Fruit fly (Drosophila melanogaster) whole organism, embryonic: ENCODE data around the gene CG18649.

Source experiments
- Adf1 ChIP-seq: fragments of 200-800 bp; sonication (Bioruptor generic); IDR thresholded peaks from 2 replicates; pipeline ENCODE4 v1.3.6; 2022; ENCODE audit warnings: missing biosample characterization, missing genetic modification characterization
- Antp ChIP-seq: fragments of 200-800 bp; sonication (Bioruptor generic); optimal IDR thresholded peaks from 3 replicates; lab custom pipeline; 2016; ENCODE audit warnings: missing biosample characterization, missing genetic modification characterization
- CG10274 ChIP-seq: fragments of 200-800 bp; sonication (Bioruptor generic); optimal IDR thresholded peaks from 3 replicates; lab custom pipeline; 2017; ENCODE audit warnings: missing biosample characterization, mild to moderate bottlenecking, missing genetic modification characterization
- CG10321 ChIP-seq: fragments of 200-800 bp; sonication (Bioruptor generic); IDR thresholded peaks from 2 replicates; pipeline ENCODE4 v1.3.6; 2022; ENCODE audit warnings: missing biosample characterization, missing genetic modification characterization
- CG10979 ChIP-seq: fragments of 200-800 bp; sonication (Bioruptor generic); optimal IDR thresholded peaks from 2 replicates; lab custom pipeline; 2018; ENCODE audit warnings: missing biosample characterization, mild to moderate bottlenecking, missing genetic modification characterization, moderate library complexity
- CG11085 ChIP-seq: fragments of 200-800 bp; sonication (Bioruptor generic); IDR thresholded peaks from 2 replicates; pipeline ENCODE4 v1.3.6; 2022; ENCODE audit warnings: missing biosample characterization, missing genetic modification characterization
- CG11504 ChIP-seq: fragments of 200-800 bp; sonication (Bioruptor generic); optimal IDR thresholded peaks from 3 replicates; lab custom pipeline; 2019; ENCODE audit warnings: missing biosample characterization, mild to moderate bottlenecking, missing genetic modification characterization, moderate library complexity
- CG18262 ChIP-seq: fragments of 200-800 bp; optimal IDR thresholded peaks from 3 replicates; lab custom pipeline; 2019; ENCODE audit warnings: missing biosample characterization, mild to moderate bottlenecking, missing genetic modification characterization, moderate library complexity
- CG2712 ChIP-seq: fragments of 200-800 bp; optimal IDR thresholded peaks from 3 replicates; lab custom pipeline; 2019; ENCODE audit warnings: missing biosample characterization, mild to moderate bottlenecking, missing genetic modification characterization, moderate library complexity
- CG31224 ChIP-seq: fragments of 200-800 bp; sonication (Bioruptor generic); IDR thresholded peaks from 2 replicates; pipeline ENCODE4 v1.3.6; 2022; ENCODE audit warnings: missing biosample characterization, missing genetic modification characterization
- CG32767 ChIP-seq: fragments of 200-800 bp; sonication (Bioruptor generic); IDR thresholded peaks from 2 replicates; pipeline ENCODE4 v1.3.6; 2022; ENCODE audit warnings: missing biosample characterization, missing genetic modification characterization
- CG33557 ChIP-seq: fragments of 200-800 bp; sonication (Bioruptor generic); optimal IDR thresholded peaks from 2 replicates; lab custom pipeline; 2019; ENCODE audit warnings: missing biosample characterization, mild to moderate bottlenecking, missing genetic modification characterization, moderate library complexity
- CG42726 ChIP-seq: fragments of 200-800 bp; sonication (Bioruptor generic); IDR thresholded peaks from 2 replicates; pipeline ENCODE4 v1.3.6; 2022; ENCODE audit warnings: missing biosample characterization, missing genetic modification characterization; ENCODE audit not compliant: partially characterized antibody
- CG4282 ChIP-seq: fragments of 200-800 bp; sonication (Bioruptor generic); optimal IDR thresholded peaks from 2 replicates; lab custom pipeline; 2016; ENCODE audit warnings: missing biosample characterization, missing genetic modification characterization
- CG6254 ChIP-seq: fragments of 200-800 bp; sonication (Bioruptor generic); optimal IDR thresholded peaks from 3 replicates; lab custom pipeline; 2017; ENCODE audit warnings: mild to moderate bottlenecking, missing biosample characterization, missing genetic modification reagents, missing genetic modification characterization
- CG7372 ChIP-seq: fragments of 200-800 bp; sonication (Bioruptor generic); IDR thresholded peaks from 2 replicates; pipeline ENCODE4 v1.3.6; 2022; ENCODE audit warnings: missing biosample characterization, missing genetic modification characterization
- CG7963 ChIP-seq: fragments of 200-800 bp; sonication (Bioruptor generic); IDR thresholded peaks from 3 replicates; pipeline ENCODE4 v1.3.6; 2022; ENCODE audit warnings: missing biosample characterization, missing genetic modification characterization; ENCODE audit not compliant: partially characterized antibody
- CG9215 ChIP-seq: fragments of 200-800 bp; sonication (Bioruptor generic); IDR thresholded peaks from 2 replicates; pipeline ENCODE4 v1.3.6; 2022; ENCODE audit warnings: missing biosample characterization, missing genetic modification characterization
- D19B ChIP-seq: fragments of 200-800 bp; sonication (Bioruptor generic); optimal IDR thresholded peaks from 2 replicates; lab custom pipeline; 2017; ENCODE audit warnings: missing biosample characterization, mild to moderate bottlenecking, missing genetic modification characterization
- Deaf1 ChIP-seq: fragments of 200-800 bp; optimal IDR thresholded peaks from 3 replicates; lab custom pipeline; 2019; ENCODE audit warnings: missing biosample characterization, mild to moderate bottlenecking, missing genetic modification characterization, moderate library complexity
- Dip3 ChIP-seq: fragments of 200-800 bp; sonication (Bioruptor generic); optimal IDR thresholded peaks from 3 replicates; lab custom pipeline; 2016; ENCODE audit warnings: missing biosample characterization, missing genetic modification characterization
- Fer1 ChIP-seq: fragments of 200-800 bp; sonication (Bioruptor generic); optimal IDR thresholded peaks from 2 replicates; lab custom pipeline; 2017; ENCODE audit warnings: missing biosample characterization, mild to moderate bottlenecking, missing genetic modification characterization
- Gsc ChIP-seq: fragments of 200-800 bp; sonication (Bioruptor generic); IDR thresholded peaks from 2 replicates; pipeline ENCODE4 v1.3.6; 2022; ENCODE audit warnings: missing biosample characterization, missing genetic modification characterization
- H2.0 ChIP-seq: fragments of 200-800 bp; sonication (Bioruptor generic); IDR thresholded peaks from 2 replicates; pipeline ENCODE4 v1.3.6; 2022; ENCODE audit warnings: missing biosample characterization, missing genetic modification characterization
- MESR4 ChIP-seq: fragments of 200-800 bp; sonication (Bioruptor generic); optimal IDR thresholded peaks from 2 replicates; lab custom pipeline; 2018; ENCODE audit warnings: missing biosample characterization, mild to moderate bottlenecking, missing genetic modification characterization, moderate library complexity
- MTF-1 ChIP-seq: fragments of 200-800 bp; sonication (Bioruptor generic); optimal IDR thresholded peaks from 2 replicates; lab custom pipeline; 2018; ENCODE audit warnings: missing biosample characterization, mild to moderate bottlenecking, missing genetic modification characterization, borderline replicate concordance
- Mad ChIP-seq: fragments of 200-800 bp; sonication (Bioruptor generic); optimal IDR thresholded peaks from 2 replicates; lab custom pipeline; 2016; ENCODE audit warnings: missing biosample characterization, missing genetic modification characterization
- Max ChIP-seq: fragments of 200-800 bp; sonication (Bioruptor generic); optimal IDR thresholded peaks from 2 replicates; lab custom pipeline; 2016; ENCODE audit warnings: missing biosample characterization, mild to moderate bottlenecking, missing genetic modification characterization
- Optix ChIP-seq: fragments of 200-800 bp; sonication (Bioruptor generic); IDR thresholded peaks from 3 replicates; pipeline ENCODE4 v1.3.6; 2022; ENCODE audit warnings: missing biosample characterization, missing genetic modification characterization
- Rfx ChIP-seq: fragments of 200-800 bp; sonication (Bioruptor generic); IDR thresholded peaks from 2 replicates; pipeline ENCODE4 v1.3.6; 2022; ENCODE audit warnings: missing biosample characterization, missing genetic modification characterization
- Spps ChIP-seq: fragments of 200-800 bp; sonication (Bioruptor generic); optimal IDR thresholded peaks from 2 replicates; lab custom pipeline; 2018; ENCODE audit warnings: missing biosample characterization, mild to moderate bottlenecking, missing genetic modification characterization
- Stat92E ChIP-seq, 3 experiments: fragments of >200 bp in 2 of 3; fragments of 200-800 bp in 1 of 3; sonication (Bioruptor generic) in 1 of 3; optimal IDR thresholded peaks; 2 replicates each; lab custom pipeline; 2017 to 2019; ENCODE audit warnings: missing biosample characterization in 3 of 3, missing genetic modification characterization in 3 of 3, mild to moderate bottlenecking in 1 of 3, moderate library complexity in 1 of 3
- bigmax ChIP-seq: fragments of 200-800 bp; sonication (Bioruptor generic); optimal IDR thresholded peaks from 2 replicates; lab custom pipeline; 2018; ENCODE audit warnings: missing biosample characterization, mild to moderate bottlenecking, missing genetic modification characterization
- bowl ChIP-seq: fragments of 200-800 bp; sonication (Bioruptor generic); IDR thresholded peaks from 2 replicates; pipeline ENCODE4 v1.3.6; 2022; ENCODE audit warnings: missing biosample characterization, missing genetic modification characterization
- dmrt11E ChIP-seq: fragments of 200-800 bp; sonication (Bioruptor generic); optimal IDR thresholded peaks from 3 replicates; lab custom pipeline; 2018; ENCODE audit warnings: missing biosample characterization, mild to moderate bottlenecking, missing genetic modification characterization, moderate library complexity
- dmrt99B ChIP-seq: fragments of 200-800 bp; sonication (Bioruptor generic); optimal IDR thresholded peaks from 2 replicates; lab custom pipeline; 2018; ENCODE audit warnings: missing biosample characterization, mild to moderate bottlenecking, missing genetic modification characterization, moderate library complexity
- en ChIP-seq: fragments of 200-800 bp; sonication (Bioruptor generic); optimal IDR thresholded peaks from 2 replicates; lab custom pipeline; 2016; ENCODE audit warnings: missing biosample characterization, missing genetic modification characterization
- gem ChIP-seq: fragments of 200-800 bp; sonication (Bioruptor generic); optimal IDR thresholded peaks from 2 replicates; lab custom pipeline; 2019; ENCODE audit warnings: missing biosample characterization, mild to moderate bottlenecking, missing genetic modification characterization, moderate library complexity
- hb ChIP-seq: fragments of 200-800 bp; sonication (Bioruptor generic); IDR thresholded peaks from 3 replicates; pipeline ENCODE4 v1.3.6; 2022; ENCODE audit warnings: missing biosample characterization, missing genetic modification characterization; ENCODE audit not compliant: partially characterized antibody
- ind ChIP-seq: fragments of 200-800 bp; sonication (Bioruptor generic); optimal IDR thresholded peaks from 3 replicates; lab custom pipeline; 2016; ENCODE audit warnings: missing biosample characterization, missing genetic modification characterization
- jing ChIP-seq: fragments of 200-800 bp; sonication (Bioruptor generic); optimal IDR thresholded peaks from 2 replicates; lab custom pipeline; 2018; ENCODE audit warnings: missing biosample characterization, mild to moderate bottlenecking, missing genetic modification characterization
- luna ChIP-seq: fragments of 200-800 bp; sonication (Bioruptor generic); optimal IDR thresholded peaks from 2 replicates; lab custom pipeline; 2016; ENCODE audit warnings: missing biosample characterization, missing genetic modification characterization
- rib ChIP-seq: fragments of 200-800 bp; sonication (Bioruptor generic); IDR thresholded peaks from 2 replicates; pipeline ENCODE4 v1.3.6; 2022; ENCODE audit warnings: missing biosample characterization, missing genetic modification characterization
- ro ChIP-seq: fragments of 200-800 bp; sonication (Bioruptor generic); IDR thresholded peaks from 2 replicates; pipeline ENCODE4 v1.3.6; 2022; ENCODE audit warnings: missing biosample characterization, missing genetic modification characterization
- row ChIP-seq: fragments of 200-800 bp; sonication (Bioruptor generic); IDR thresholded peaks from 3 replicates; pipeline ENCODE4 v1.3.6; 2022; ENCODE audit warnings: missing biosample characterization, missing genetic modification characterization
- sens ChIP-seq: fragments of 200-800 bp; sonication (Bioruptor generic); peaks from one replicate; lab custom pipeline; 2016; ENCODE audit warnings: missing biosample characterization, missing genetic modification characterization
- slou ChIP-seq: fragments of 200-800 bp; sonication (Bioruptor generic); optimal IDR thresholded peaks from 3 replicates; lab custom pipeline; 2016; ENCODE audit warnings: missing biosample characterization, missing genetic modification characterization
- sr ChIP-seq: fragments of 200-800 bp; sonication (Bioruptor generic); IDR thresholded peaks from 3 replicates; pipeline ENCODE4 v1.3.6; 2022; ENCODE audit warnings: missing biosample characterization, missing genetic modification characterization
- sug ChIP-seq: fragments of 200-800 bp; optimal IDR thresholded peaks from 2 replicates; lab custom pipeline; 2019; ENCODE audit warnings: missing biosample characterization, mild to moderate bottlenecking, missing genetic modification characterization, moderate library complexity
- trem ChIP-seq: fragments of 200-800 bp; optimal IDR thresholded peaks from 3 replicates; lab custom pipeline; 2019; ENCODE audit warnings: missing biosample characterization, mild to moderate bottlenecking, missing genetic modification characterization, moderate library complexity
- twi ChIP-seq: fragments of 200-800 bp; optimal IDR thresholded peaks from 2 replicates; lab custom pipeline; 2019; ENCODE audit warnings: missing biosample characterization, mild to moderate bottlenecking, missing genetic modification characterization, moderate library complexity
- tx ChIP-seq: fragments of 200-800 bp; sonication (Bioruptor generic); optimal IDR thresholded peaks from 2 replicates; lab custom pipeline; 2016; ENCODE audit warnings: missing biosample characterization, missing genetic modification characterization

CG18649 gene

dm6 chr3L:15006825-15007224 lies 47.1 kb downstream of the CG18649 start (continued):
- no peak for TF ChIP-seq luna
- no peak for TF ChIP-seq ro (GFP tag; lab: Robert Waterston, UW)
- no peak for TF ChIP-seq CG11085 (GFP tag; lab: Robert Waterston, UW)
- no peak for TF ChIP-seq rib (GFP tag; lab: Robert Waterston, UW)
- TF ChIP-seq Stat92E (GFP tag; optimal IDR thresholded peaks at IDR 0.05; lab: Kevin White, UChicago): no peak
- TF ChIP-seq CG7963 (GFP tag; lab: Robert Waterston, UW): no peak
- no peak for TF ChIP-seq Gsc (GFP tag; lab: Robert Waterston, UW)
- TF ChIP-seq Optix (GFP tag; lab: Robert Waterston, UW): no peak
- peak; percentile 35 for TF ChIP-seq CG11504
- TF ChIP-seq CG7372 (GFP tag; lab: Robert Waterston, UW): no peak
- no peak for TF ChIP-seq CG42726
- TF ChIP-seq jing (GFP tag; lab: Kevin White, UChicago): no peak
- no peak for TF ChIP-seq Dip3 (GFP tag; lab: Kevin White, UChicago)
- peak; percentile 25 for TF ChIP-seq CG10979 (tag; lab: Kevin White, UChicago)
- TF ChIP-seq trem (tag; lab: Kevin White, UChicago): no peak
- TF ChIP-seq en (GFP tag; lab: Kevin White, UChicago): no peak
- TF ChIP-seq CG32767: no peak
- no peak for TF ChIP-seq CG31224 (GFP tag; lab: Robert Waterston, UW)
- TF ChIP-seq ind: no peak
- no peak for TF ChIP-seq twi (tag; lab: Kevin White, UChicago)
- no peak for TF ChIP-seq Fer1 (GFP tag; lab: Kevin White, UChicago)
- TF ChIP-seq slou (GFP tag; lab: Kevin White, UChicago): no peak
- TF ChIP-seq Max (GFP tag; lab: Kevin White, UChicago): no peak
- TF ChIP-seq sug: no peak
- no peak for TF ChIP-seq CG33557 (GFP tag; lab: Kevin White, UChicago)
- no peak for TF ChIP-seq bigmax (GFP tag; lab: Kevin White, UChicago)
- no peak for TF ChIP-seq Adf1 (GFP tag; lab: Robert Waterston, UW)
- TF ChIP-seq Mad: no peak
- TF ChIP-seq CG2712 (tag; lab: Kevin White, UChicago): peak; percentile 19
- no peak for TF ChIP-seq MESR4
- TF ChIP-seq CG6254: no peak
- TF ChIP-seq Antp (GFP tag; lab: Kevin White, UChicago): no peak
- no peak for TF ChIP-seq Rfx (GFP tag; lab: Robert Waterston, UW)
- peak; percentile 36; the same call in 1 of the 3 replicates for TF ChIP-seq row (GFP tag; lab: Robert Waterston, UW)
- TF ChIP-seq CG10321 (GFP tag; lab: Robert Waterston, UW): no peak
- peak; percentile 18 for TF ChIP-seq dmrt99B (tag; lab: Kevin White, UChicago)
- no peak for TF ChIP-seq Deaf1 (tag; lab: Kevin White, UChicago)
- TF ChIP-seq CG9215: no peak
- TF ChIP-seq gem (tag; lab: Kevin White, UChicago): peak; percentile 65
- TF ChIP-seq CG4282 (GFP tag; lab: Kevin White, UChicago): no peak
- no peak for TF ChIP-seq CG10274 (GFP tag; lab: Kevin White, UChicago)
- peak; percentile 30 for TF ChIP-seq sens (GFP tag; lab: Kevin White, UChicago)
- no peak for TF ChIP-seq bowl
- no peak for TF ChIP-seq sr (GFP tag; lab: Robert Waterston, UW)
- no peak for TF ChIP-seq tx
- TF ChIP-seq MTF-1 (GFP tag; lab: Kevin White, UChicago): no peak
- no peak for TF ChIP-seq dmrt11E (tag; lab: Kevin White, UChicago)
- no peak for TF ChIP-seq hb (GFP tag; lab: Robert Waterston, UW)
- TF ChIP-seq Spps (tag; lab: Kevin White, UChicago): no peak
- no peak for TF ChIP-seq H2.0 (GFP tag; lab: Robert Waterston, UW)
- no peak for TF ChIP-seq D19B (GFP tag; lab: Kevin White, UChicago)
- peak; percentile 35 for TF ChIP-seq CG18262 (tag; lab: Kevin White, UChicago)
